Worm (Caenorhabditis elegans) whole organism, late embryonic: Measurements from ENCODE around the gene str-206.

ENCODE experiments used
- ama-1 ChIP-seq: fragments of 150-350 bp; optimal IDR thresholded peaks from 2 replicates; lab custom pipeline; 2014
- ceh-18 ChIP-seq: sonication (generic microtip); optimal IDR thresholded peaks from 2 replicates; lab custom pipeline; 2016; ENCODE audit warnings: missing genetic modification characterization, missing compliant biosample characterization
- ceh-45 ChIP-seq: fragments of 200-800 bp; sonication (Bioruptor generic); IDR thresholded peaks from 2 replicates; pipeline ENCODE4 v1.3.6; 2022; ENCODE audit warnings: missing genetic modification reagents, missing genetic modification characterization, missing compliant biosample characterization
- dmd-4 ChIP-seq: sonication (generic microtip); optimal IDR thresholded peaks from 2 replicates; lab custom pipeline; 2016; ENCODE audit warnings: borderline replicate concordance, missing genetic modification characterization, missing compliant biosample characterization
- hlh-15 ChIP-seq: sonication (generic microtip); optimal IDR thresholded peaks from 2 replicates; lab custom pipeline; 2016; ENCODE audit warnings: missing genetic modification characterization, missing compliant biosample characterization
- hlh-30 ChIP-seq: sonication (generic microtip); optimal IDR thresholded peaks from 2 replicates; lab custom pipeline; 2017; ENCODE audit warnings: antibody characterized with exemption, missing genetic modification characterization, missing compliant biosample characterization; ENCODE audit not compliant: insufficient read depth
- nhr-232 ChIP-seq: sonication (generic microtip); optimal IDR thresholded peaks from 2 replicates; lab custom pipeline; 2016; ENCODE audit warnings: missing genetic modification characterization, missing compliant biosample characterization
- pax-1 ChIP-seq: fragments of 150-350 bp; optimal IDR thresholded peaks from 2 replicates; lab custom pipeline; 2014; ENCODE audit warnings: missing biosample characterization, missing genetic modification characterization
- pha-4 ChIP-seq: fragments of 150-350 bp; optimal IDR thresholded peaks from 2 replicates; lab custom pipeline; 2018; ENCODE audit warnings: missing biosample characterization, missing genetic modification reagents, missing genetic modification characterization
- pqm-1 ChIP-seq: sonication (generic microtip); optimal IDR thresholded peaks from 2 replicates; lab custom pipeline; 2016; ENCODE audit warnings: missing genetic modification characterization, missing compliant biosample characterization
- rnt-1 ChIP-seq: sonication (generic microtip); optimal IDR thresholded peaks from 2 replicates; lab custom pipeline; 2016; ENCODE audit warnings: missing genetic modification characterization, missing compliant biosample characterization
- sox-4 ChIP-seq: sonication (generic microtip); optimal IDR thresholded peaks from 2 replicates; lab custom pipeline; 2017; ENCODE audit warnings: mild to moderate bottlenecking, missing genetic modification characterization, inconsistent platforms, missing compliant biosample characterization
- tbx-2 ChIP-seq: sonication (generic microtip); optimal IDR thresholded peaks from 2 replicates; lab custom pipeline; 2016; ENCODE audit warnings: missing genetic modification characterization, missing compliant biosample characterization
- ztf-16 ChIP-seq: sonication (generic microtip); optimal IDR thresholded peaks from 2 replicates; lab custom pipeline; 2017; ENCODE audit warnings: missing genetic modification characterization, missing compliant biosample characterization

DNA sequence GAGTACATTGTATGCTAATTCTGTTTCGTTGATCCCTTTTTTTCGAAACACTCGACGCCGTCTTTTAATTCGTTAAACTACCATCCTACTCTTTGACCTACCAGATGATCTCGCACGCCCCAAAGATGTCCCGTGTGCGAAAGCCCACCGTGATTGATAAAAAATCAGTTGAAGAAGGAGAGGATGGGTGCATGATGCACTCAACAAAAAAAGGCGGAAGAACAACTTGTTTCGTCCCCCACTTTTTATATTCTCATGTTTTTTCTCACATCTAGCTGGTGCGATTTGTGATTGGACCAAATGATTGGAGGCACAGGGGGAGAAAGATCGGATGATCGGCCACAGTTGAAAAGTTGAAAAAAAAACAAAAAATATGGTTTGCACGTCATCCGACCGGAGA, 20.4 kb downstream of the str-206 start:
- TF ChIP-seq ztf-16 (tag; lab: Kevin White, UChicago) (no peak), nhr-232 (tag; lab: Kevin White, UChicago) (no peak), pqm-1 (tag; lab: Kevin White, UChicago) (no peak), pha-4 (no peak), tbx-2 (tag; lab: Kevin White, UChicago) (no peak), sox-4 (no peak), ama-1 (no peak), hlh-15 (tag; lab: Kevin White, UChicago) (no peak), hlh-30 (tag; lab: Kevin White, UChicago) (no peak), pax-1 (tag; lab: Kevin White, UChicago) (no peak), dmd-4 (no peak), ceh-45 (GFP tag; lab: Robert Waterston, UW) (no peak), ceh-18 (tag; lab: Kevin White, UChicago) (no peak), rnt-1 (tag; lab: Kevin White, UChicago) (no peak)
